Worm (Caenorhabditis elegans): ENCODE data around the gene ocr-3.

DNA sequence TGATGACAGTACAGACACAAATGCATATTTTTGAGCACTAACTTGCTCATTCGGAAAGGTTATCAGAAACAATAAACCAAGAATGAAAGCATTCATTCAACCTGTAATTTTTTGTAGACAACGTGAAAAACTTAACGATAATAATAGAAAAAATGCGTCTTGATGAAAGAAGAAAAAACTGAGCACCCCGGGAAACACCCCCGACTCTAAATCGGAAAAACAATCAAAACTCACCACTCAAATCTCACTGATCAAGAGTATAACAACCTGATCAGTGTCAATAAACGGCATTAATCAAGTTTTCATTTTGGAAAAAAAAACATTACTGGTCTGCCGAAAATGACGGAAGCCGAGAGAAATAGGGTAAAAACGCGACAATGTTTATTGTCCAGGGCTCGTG, 2.4 kb upstream of the ocr-3 start, which contains the start of gene T10B10.8:
- TF ChIP-seq nhr-2 (tag; optimal IDR thresholded peaks at IDR 0.05) (no peak), elt-1 (tag; optimal IDR thresholded peaks at IDR 0.05; ENCODE audit: borderline replicate concordance, insufficient read depth) (no peak), zip-8 (tag; optimal IDR thresholded peaks at IDR 0.05) (no peak), nhr-237 (tag; optimal IDR thresholded peaks at IDR 0.05) (no peak), nhr-76 (tag; optimal IDR thresholded peaks at IDR 0.05) (no peak)

Measured in whole organism, mixed stage, embryonic.